Fruit fly (Drosophila melanogaster) whole organism, embryonic: Measurements from ENCODE around the gene GramD1B.

Experiments used
- Ada2b ChIP-seq: fragments of 200-800 bp; sonication (Bioruptor generic); IDR thresholded peaks from 2 replicates; pipeline ENCODE4 v1.3.6; 2022; ENCODE audit warnings: missing biosample characterization, missing genetic modification characterization
- Asciz ChIP-seq: fragments of 200-800 bp; sonication (Bioruptor generic); optimal IDR thresholded peaks from 2 replicates; lab custom pipeline; 2017; ENCODE audit warnings: missing biosample characterization, mild to moderate bottlenecking, missing genetic modification characterization, missing genetic modification reagents
- Bteb2 ChIP-seq: fragments of 200-800 bp; sonication (Bioruptor generic); optimal IDR thresholded peaks from 2 replicates; lab custom pipeline; 2016; ENCODE audit warnings: missing biosample characterization, missing genetic modification characterization
- CG11560 ChIP-seq: fragments of 200-800 bp; sonication (Bioruptor generic); IDR thresholded peaks from 3 replicates; pipeline ENCODE4 v1.3.6; 2022; ENCODE audit warnings: missing biosample characterization, missing genetic modification characterization
- CG12299 ChIP-seq: fragments of 200-800 bp; sonication (Bioruptor generic); optimal IDR thresholded peaks from 2 replicates; lab custom pipeline; 2018; ENCODE audit warnings: missing biosample characterization, mild to moderate bottlenecking, missing genetic modification characterization
- CG13624 ChIP-seq: fragments of 200-800 bp; sonication (Bioruptor generic); optimal IDR thresholded peaks from 2 replicates; lab custom pipeline; 2016; ENCODE audit warnings: missing biosample characterization, missing genetic modification characterization
- CG14965 ChIP-seq: fragments of 200-800 bp; sonication (Bioruptor generic); optimal IDR thresholded peaks from 2 replicates; lab custom pipeline; 2016; ENCODE audit warnings: missing biosample characterization, missing genetic modification characterization, borderline replicate concordance
- CG15073 ChIP-seq: fragments of 200-800 bp; sonication (Bioruptor generic); optimal IDR thresholded peaks from 2 replicates; lab custom pipeline; 2016; ENCODE audit warnings: missing biosample characterization, missing genetic modification characterization
- CG1647 ChIP-seq: fragments of 200-800 bp; sonication (Bioruptor generic); optimal IDR thresholded peaks from 3 replicates; lab custom pipeline; 2016; ENCODE audit warnings: missing biosample characterization, missing genetic modification characterization
- CG17361 ChIP-seq: fragments of 200-800 bp; sonication (Bioruptor generic); IDR thresholded peaks from 3 replicates; pipeline ENCODE4 v1.3.6; 2022; ENCODE audit warnings: missing biosample characterization, missing genetic modification characterization
- CG17802 ChIP-seq: fragments of 200-800 bp; sonication (Bioruptor generic); optimal IDR thresholded peaks from 2 replicates; lab custom pipeline; 2018; ENCODE audit warnings: missing biosample characterization, mild to moderate bottlenecking, missing genetic modification characterization, moderate library complexity
- CG18599 ChIP-seq: fragments of 200-800 bp; sonication (Bioruptor generic); optimal IDR thresholded peaks from 3 replicates; lab custom pipeline; 2017; ENCODE audit warnings: missing biosample characterization, missing genetic modification characterization, mild to moderate bottlenecking, moderate library complexity, missing genetic modification reagents
- CG2202 ChIP-seq: fragments of 200-800 bp; sonication (Bioruptor generic); optimal IDR thresholded peaks from 2 replicates; lab custom pipeline; 2018; ENCODE audit warnings: missing biosample characterization, mild to moderate bottlenecking, missing genetic modification characterization
- CG31388 ChIP-seq: fragments of 200-800 bp; sonication (Bioruptor generic); optimal IDR thresholded peaks from 2 replicates; lab custom pipeline; 2016; ENCODE audit warnings: missing biosample characterization, missing genetic modification characterization
- CG3281 ChIP-seq: fragments of 200-800 bp; sonication (Bioruptor generic); optimal IDR thresholded peaks from 3 replicates; lab custom pipeline; 2017; ENCODE audit warnings: missing biosample characterization, mild to moderate bottlenecking, missing genetic modification characterization
- CG3407 ChIP-seq: fragments of 200-800 bp; sonication (Bioruptor generic); optimal IDR thresholded peaks from 2 replicates; lab custom pipeline; 2018; ENCODE audit warnings: missing biosample characterization, mild to moderate bottlenecking, missing genetic modification characterization
- CG34422 ChIP-seq: fragments of 200-800 bp; sonication (Bioruptor generic); IDR thresholded peaks from 3 replicates; pipeline ENCODE4 v1.3.6; 2022; ENCODE audit warnings: missing biosample characterization, missing genetic modification characterization
- CG4360 ChIP-seq: fragments of 200-800 bp; sonication (Bioruptor generic); IDR thresholded peaks from 2 replicates; pipeline ENCODE4 v1.3.6; 2022; ENCODE audit warnings: missing biosample characterization, missing genetic modification characterization
- CG6654 ChIP-seq: fragments of 200-800 bp; sonication (Bioruptor generic); optimal IDR thresholded peaks from 2 replicates; lab custom pipeline; 2017; ENCODE audit warnings: missing biosample characterization, mild to moderate bottlenecking, missing genetic modification characterization
- CG9817 ChIP-seq: fragments of 200-800 bp; sonication (Bioruptor generic); optimal IDR thresholded peaks from 2 replicates; lab custom pipeline; 2018; ENCODE audit warnings: missing biosample characterization, mild to moderate bottlenecking, missing genetic modification characterization, moderate library complexity
- CoRest ChIP-seq: fragments of 200-800 bp; sonication (Bioruptor generic); optimal IDR thresholded peaks from 3 replicates; lab custom pipeline; 2018; ENCODE audit warnings: missing biosample characterization, mild to moderate bottlenecking, missing genetic modification characterization, moderate library complexity
- D19A ChIP-seq: fragments of 200-800 bp; optimal IDR thresholded peaks from 3 replicates; lab custom pipeline; 2019; ENCODE audit warnings: missing biosample characterization, mild to moderate bottlenecking, missing genetic modification characterization, moderate library complexity
- Dad ChIP-seq: fragments of 200-800 bp; sonication (Bioruptor generic); optimal IDR thresholded peaks from 3 replicates; lab custom pipeline; 2016; ENCODE audit warnings: missing biosample characterization, missing genetic modification characterization
- Dip3 ChIP-seq: fragments of 200-800 bp; sonication (Bioruptor generic); optimal IDR thresholded peaks from 3 replicates; lab custom pipeline; 2016; ENCODE audit warnings: missing biosample characterization, missing genetic modification characterization
- Gsc ChIP-seq: fragments of 200-800 bp; sonication (Bioruptor generic); IDR thresholded peaks from 2 replicates; pipeline ENCODE4 v1.3.6; 2022; ENCODE audit warnings: missing biosample characterization, missing genetic modification characterization
- Hey ChIP-seq: fragments of 200-800 bp; sonication (Bioruptor generic); optimal IDR thresholded peaks from 3 replicates; lab custom pipeline; 2018; ENCODE audit warnings: missing biosample characterization, mild to moderate bottlenecking, missing genetic modification characterization
- Kr ChIP-seq: fragments of 200-800 bp; sonication (Bioruptor generic); optimal IDR thresholded peaks from 2 replicates; lab custom pipeline; 2017; ENCODE audit warnings: missing biosample characterization, mild to moderate bottlenecking, missing genetic modification characterization
- Mad ChIP-seq: fragments of 200-800 bp; sonication (Bioruptor generic); optimal IDR thresholded peaks from 2 replicates; lab custom pipeline; 2016; ENCODE audit warnings: missing biosample characterization, missing genetic modification characterization
- Nf-YA ChIP-seq: fragments of 200-800 bp; sonication (Bioruptor generic); IDR thresholded peaks from 2 replicates; pipeline ENCODE4 v1.3.6; 2022; ENCODE audit warnings: missing biosample characterization, missing genetic modification characterization
- Nf-YB ChIP-seq: fragments of 200-800 bp; sonication (Bioruptor generic); optimal IDR thresholded peaks from 3 replicates; lab custom pipeline; 2019; ENCODE audit warnings: missing biosample characterization, mild to moderate bottlenecking, missing genetic modification characterization, moderate library complexity
- PHDP ChIP-seq: fragments of 200-800 bp; sonication (Bioruptor generic); optimal IDR thresholded peaks from 3 replicates; lab custom pipeline; 2018; ENCODE audit warnings: missing biosample characterization, mild to moderate bottlenecking, missing genetic modification characterization, moderate library complexity
- Pdp1 ChIP-seq, 2 experiments: fragments of 200-800 bp; sonication (Bioruptor generic); optimal IDR thresholded peaks; 3 replicates each; lab custom pipeline; 2016; ENCODE audit warnings: missing biosample characterization in 2 of 2, missing genetic modification characterization in 2 of 2, mild to moderate bottlenecking in 1 of 2, moderate library complexity in 1 of 2
- Poxn ChIP-seq: fragments of 200-800 bp; sonication (Bioruptor generic); IDR thresholded peaks from 2 replicates; pipeline ENCODE4 v1.3.6; 2022; ENCODE audit warnings: missing biosample characterization, missing genetic modification characterization
- Rfx ChIP-seq: fragments of 200-800 bp; sonication (Bioruptor generic); IDR thresholded peaks from 2 replicates; pipeline ENCODE4 v1.3.6; 2022; ENCODE audit warnings: missing biosample characterization, missing genetic modification characterization
- Rx ChIP-seq: fragments of 200-800 bp; sonication (Bioruptor generic); IDR thresholded peaks from 2 replicates; pipeline ENCODE4 v1.3.6; 2022; ENCODE audit warnings: missing biosample characterization, missing genetic modification characterization
- Sox102F ChIP-seq: fragments of 200-800 bp; sonication (Bioruptor generic); optimal IDR thresholded peaks from 2 replicates; lab custom pipeline; 2018; ENCODE audit warnings: missing biosample characterization, mild to moderate bottlenecking, missing genetic modification characterization, moderate library complexity
- Sry-β ChIP-seq: fragments of 200-800 bp; sonication (Bioruptor generic); optimal IDR thresholded peaks from 2 replicates; lab custom pipeline; 2018; ENCODE audit warnings: missing biosample characterization, mild to moderate bottlenecking, missing genetic modification characterization, moderate library complexity
- cad ChIP-seq: fragments of >200 bp; optimal IDR thresholded peaks from 2 replicates; lab custom pipeline; 2017; ENCODE audit warnings: missing biosample characterization, missing genetic modification characterization
- ci ChIP-seq: fragments of 200-800 bp; sonication (Bioruptor generic); IDR thresholded peaks from 3 replicates; pipeline ENCODE4 v1.3.6; 2022; ENCODE audit warnings: missing biosample characterization, missing genetic modification characterization
- fd3F ChIP-seq: fragments of 200-800 bp; sonication (Bioruptor generic); optimal IDR thresholded peaks from 2 replicates; lab custom pipeline; 2018; ENCODE audit warnings: missing biosample characterization, mild to moderate bottlenecking, missing genetic modification characterization, moderate library complexity
- gcm ChIP-seq: fragments of 200-800 bp; sonication (Bioruptor generic); optimal IDR thresholded peaks from 2 replicates; lab custom pipeline; 2019; ENCODE audit warnings: missing biosample characterization, mild to moderate bottlenecking, missing genetic modification characterization, moderate library complexity
- gsb ChIP-seq: fragments of 200-800 bp; sonication (Bioruptor generic); IDR thresholded peaks from 2 replicates; pipeline ENCODE4 v1.3.6; 2022; ENCODE audit warnings: missing biosample characterization, missing genetic modification characterization
- lbe ChIP-seq: fragments of 200-800 bp; sonication (Bioruptor generic); optimal IDR thresholded peaks from 2 replicates; lab custom pipeline; 2016; ENCODE audit warnings: missing biosample characterization, mild to moderate bottlenecking, missing genetic modification characterization
- luna ChIP-seq: fragments of 200-800 bp; sonication (Bioruptor generic); optimal IDR thresholded peaks from 2 replicates; lab custom pipeline; 2016; ENCODE audit warnings: missing biosample characterization, missing genetic modification characterization
- mirr ChIP-seq: fragments of 200-800 bp; sonication (Bioruptor generic); optimal IDR thresholded peaks from 3 replicates; lab custom pipeline; 2018; ENCODE audit warnings: missing biosample characterization, mild to moderate bottlenecking, missing genetic modification characterization
- mld ChIP-seq: fragments of 200-800 bp; sonication (Bioruptor generic); IDR thresholded peaks from 3 replicates; pipeline ENCODE4 v1.3.6; 2022; ENCODE audit warnings: missing biosample characterization, missing genetic modification characterization; ENCODE audit not compliant: partially characterized antibody
- oc ChIP-seq: fragments of 200-800 bp; sonication (Bioruptor generic); optimal IDR thresholded peaks from 2 replicates; lab custom pipeline; 2018; ENCODE audit warnings: missing biosample characterization, mild to moderate bottlenecking, missing genetic modification characterization, moderate library complexity
- pan ChIP-seq, 4 experiments: fragments of >200 bp in 3 of 4; fragments of 200-800 bp in 1 of 4; sonication (Bioruptor generic) in 1 of 4; optimal IDR thresholded peaks in 3 of 4; IDR thresholded peaks in 1 of 4; 2 replicates each; pipeline versions ENCODE4 v1.3.6 to Lab custom; 2017 to 2022; ENCODE audit warnings: missing biosample characterization in 2 of 4, missing genetic modification characterization in 2 of 4, mixed read lengths in 1 of 4
- sna ChIP-seq: fragments of 200-800 bp; sonication (Bioruptor generic); IDR thresholded peaks from 2 replicates; pipeline ENCODE4 v1.3.6; 2022; ENCODE audit warnings: missing biosample characterization, missing genetic modification characterization; ENCODE audit not compliant: partially characterized antibody
- sug ChIP-seq: fragments of 200-800 bp; optimal IDR thresholded peaks from 2 replicates; lab custom pipeline; 2019; ENCODE audit warnings: missing biosample characterization, mild to moderate bottlenecking, missing genetic modification characterization, moderate library complexity
- ttk ChIP-seq: fragments of 200-800 bp; sonication (Bioruptor generic); IDR thresholded peaks from 2 replicates; pipeline ENCODE4 v2.1.2; 2022; ENCODE audit warnings: missing biosample characterization, missing genetic modification characterization

The GramD1B gene

dm6 chr2L:3397594-3398073, 24.5 kb upstream of the GramD1B start, which contains the start of gene CG34175:
Gene CG34175, plus strand, starts transcription at chr2L:3398023.
- TF ChIP-seq sna (GFP tag; lab: Robert Waterston, UW) = no peak
- TF ChIP-seq pan (optimal IDR thresholded peaks at IDR 0.05; lab: Kevin White, UChicago) = no peak
- TF ChIP-seq pan (GFP tag; optimal IDR thresholded peaks at IDR 0.05 in 1 of 2, IDR thresholded peaks at IDR 0.05 in 1 of 2) = no peak
- peak; percentile 45 for TF ChIP-seq Asciz
- no peak for TF ChIP-seq CG9817
- no peak for TF ChIP-seq gcm
- TF ChIP-seq CG13624 (GFP tag; lab: Kevin White, UChicago) = no peak
- TF ChIP-seq lbe (GFP tag; lab: Kevin White, UChicago) = no peak
- peak; percentile 5 for TF ChIP-seq CG17802 (tag; lab: Kevin White, UChicago)
- TF ChIP-seq CG2202 = peak; percentile 14
- TF ChIP-seq CG11560 = no peak
- TF ChIP-seq cad (GFP tag; lab: Kevin White, UChicago) = no peak
- no peak for TF ChIP-seq Rx (GFP tag; lab: Robert Waterston, UW)
- no peak for TF ChIP-seq Nf-YA (GFP tag; lab: Robert Waterston, UW)
- peak; percentile 36 for TF ChIP-seq Sox102F
- no peak for TF ChIP-seq CG14965 (GFP tag; lab: Kevin White, UChicago)
- TF ChIP-seq CG3407 (GFP tag; lab: Kevin White, UChicago) = peak; percentile 41
- TF ChIP-seq Bteb2 = no peak
- TF ChIP-seq CG34422 (GFP tag; lab: Robert Waterston, UW) = no peak
- TF ChIP-seq luna = no peak
- TF ChIP-seq Dip3 (GFP tag; lab: Kevin White, UChicago) = no peak
- no peak for TF ChIP-seq Sry-β (GFP tag; lab: Kevin White, UChicago)
- peak; percentile 27 for TF ChIP-seq CG18599
- no peak for TF ChIP-seq Ada2b (GFP tag; lab: Robert Waterston, UW)
- no peak for TF ChIP-seq Pdp1 (GFP tag; optimal IDR thresholded peaks at IDR 0.05; lab: Kevin White, UChicago)
- TF ChIP-seq CoRest (tag; lab: Kevin White, UChicago) = peak; percentile 0
- TF ChIP-seq CG3281 (GFP tag; lab: Kevin White, UChicago) = peak; percentile 11
- TF ChIP-seq ttk (GFP tag; lab: Robert Waterston, UW) = no peak
- TF ChIP-seq Mad (GFP tag; lab: Kevin White, UChicago) = no peak
- TF ChIP-seq Poxn = no peak
- no peak for TF ChIP-seq CG1647 (GFP tag; lab: Kevin White, UChicago)
- no peak for TF ChIP-seq Rfx (GFP tag; lab: Robert Waterston, UW)
- TF ChIP-seq sug = no peak
- TF ChIP-seq CG17361 = no peak
- TF ChIP-seq CG6654 (GFP tag; lab: Kevin White, UChicago) = no peak
- TF ChIP-seq Nf-YB (GFP tag; lab: Kevin White, UChicago) = no peak
- peak; percentile 2 for TF ChIP-seq mirr (GFP tag; lab: Kevin White, UChicago)
- no peak for TF ChIP-seq CG31388 (GFP tag; lab: Kevin White, UChicago)
- TF ChIP-seq CG12299 = no peak
- TF ChIP-seq fd3F = peak; percentile 25
- no peak for TF ChIP-seq Hey (tag; lab: Kevin White, UChicago)
- no peak for TF ChIP-seq CG4360 (GFP tag; lab: Robert Waterston, UW)
- TF ChIP-seq gsb = no peak
- no peak for TF ChIP-seq Kr (GFP tag; lab: Kevin White, UChicago)
- no peak for TF ChIP-seq ci (GFP tag; lab: Robert Waterston, UW)
- TF ChIP-seq CG15073 = no peak
- TF ChIP-seq Dad (GFP tag; lab: Kevin White, UChicago) = no peak
- no peak for TF ChIP-seq oc (tag; lab: Kevin White, UChicago)
- TF ChIP-seq PHDP (tag; lab: Kevin White, UChicago) = peak; percentile 62
- no peak for TF ChIP-seq mld (GFP tag; lab: Robert Waterston, UW)
- TF ChIP-seq Gsc = no peak
- TF ChIP-seq D19A (tag; lab: Kevin White, UChicago) = no peak
